Fruit fly (Drosophila melanogaster) whole organism: Measurements from ENCODE around the gene ppk.

ENCODE experiments used
- CG8478 ChIP-seq: fragments of >200 bp; optimal IDR thresholded peaks from 2 replicates; lab custom pipeline; 2018; ENCODE audit warnings: inconsistent platforms
- Dll ChIP-seq: fragments of >200 bp; optimal IDR thresholded peaks from 2 replicates; lab custom pipeline; 2017
- EcR ChIP-seq, 2 experiments: fragments of >200 bp; optimal IDR thresholded peaks; 2 replicates each; lab custom pipeline; 2017; ENCODE audit warnings: missing biosample characterization in 2 of 2, missing genetic modification characterization in 2 of 2, missing genetic modification reagents in 2 of 2
- pan ChIP-seq: fragments of >200 bp; optimal IDR thresholded peaks from 2 replicates; lab custom pipeline; 2017
- psq ChIP-seq: fragments of >200 bp; optimal IDR thresholded peaks from 2 replicates; lab custom pipeline; 2017
- usp ChIP-seq: fragments of >200 bp; optimal IDR thresholded peaks from 2 replicates; lab custom pipeline; 2017; ENCODE audit warnings: missing biosample characterization, missing genetic modification characterization, mixed read lengths

ppk gene

DNA sequence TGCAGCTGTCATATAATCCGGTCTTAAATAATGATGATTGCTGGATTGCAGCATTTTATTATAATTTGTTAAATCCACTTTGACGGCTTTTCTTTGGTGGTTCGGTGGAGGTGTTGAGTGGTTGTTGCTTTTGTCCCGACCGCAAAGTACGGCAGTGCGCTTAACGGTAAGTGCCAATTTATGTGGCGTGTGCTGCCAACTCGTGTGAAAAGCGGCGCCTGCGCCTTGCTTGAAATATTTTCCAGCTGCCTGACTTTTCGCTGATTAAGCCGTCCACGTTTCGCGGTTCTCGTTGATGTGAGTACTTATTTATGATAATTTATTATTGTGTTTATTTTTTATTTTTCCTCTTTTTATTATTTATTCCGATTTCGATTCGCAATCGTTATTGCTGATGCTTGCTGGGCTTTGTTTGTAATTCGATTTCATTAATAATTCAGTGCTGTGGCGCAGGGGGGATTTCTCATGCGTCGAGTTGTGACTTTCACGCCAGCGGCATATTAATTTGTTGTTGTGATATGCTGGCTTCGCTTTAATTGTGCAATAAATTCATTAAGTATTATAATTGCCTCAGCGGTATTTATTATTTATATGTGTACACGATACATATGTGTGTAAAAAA is 27.5 kb upstream of the ppk start:
- TF ChIP-seq CG8478 (lab: Kevin White, UChicago): no peak
- TF ChIP-seq EcR (GFP tag; optimal IDR thresholded peaks at IDR 0.05; lab: Kevin White, UChicago): no peak
- TF ChIP-seq Dll (lab: Kevin White, UChicago): no peak
- TF ChIP-seq usp (GFP tag; lab: Kevin White, UChicago): no peak
- no peak for TF ChIP-seq pan (lab: Kevin White, UChicago)
- TF ChIP-seq psq (lab: Kevin White, UChicago): no peak

DNA sequence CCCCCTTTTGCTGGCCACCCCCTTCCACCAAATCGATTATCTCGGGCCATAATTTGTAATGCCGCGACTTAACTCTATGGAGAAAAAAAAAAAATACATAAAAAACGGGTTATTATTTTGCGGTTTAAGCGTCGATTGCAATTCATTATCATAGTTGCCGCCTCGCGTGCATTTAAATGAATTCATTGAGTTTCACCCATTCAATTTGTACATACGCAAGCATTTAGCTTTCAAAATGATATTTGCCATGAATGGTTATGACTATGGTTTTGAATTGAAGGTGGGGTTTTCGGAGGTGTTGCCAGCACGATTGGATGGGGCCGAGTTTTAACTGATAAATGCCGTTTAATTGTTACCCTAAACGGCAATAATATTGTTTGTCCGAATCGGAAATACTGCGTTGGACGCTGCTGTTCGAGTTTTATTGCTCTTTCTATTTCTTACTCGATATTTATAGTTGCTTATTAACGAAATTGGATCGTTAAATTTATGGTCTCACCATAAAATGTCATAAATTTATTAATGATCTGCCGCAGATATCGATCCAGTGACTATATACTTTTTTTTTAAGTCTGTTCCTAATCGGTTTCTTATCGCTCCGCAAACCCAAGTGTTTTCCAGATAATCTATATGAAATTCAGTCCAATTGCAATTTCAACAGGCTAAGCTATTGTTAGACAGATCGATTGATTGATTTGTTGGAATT is 23.9 kb upstream of the ppk start:
- TF ChIP-seq psq (lab: Kevin White, UChicago) (no peak), EcR (GFP tag; optimal IDR thresholded peaks at IDR 0.05; lab: Kevin White, UChicago) (no peak), pan (lab: Kevin White, UChicago) (no peak), Dll (lab: Kevin White, UChicago) (no peak), CG8478 (lab: Kevin White, UChicago) (no peak), usp (GFP tag; lab: Kevin White, UChicago) (no peak)

DNA sequence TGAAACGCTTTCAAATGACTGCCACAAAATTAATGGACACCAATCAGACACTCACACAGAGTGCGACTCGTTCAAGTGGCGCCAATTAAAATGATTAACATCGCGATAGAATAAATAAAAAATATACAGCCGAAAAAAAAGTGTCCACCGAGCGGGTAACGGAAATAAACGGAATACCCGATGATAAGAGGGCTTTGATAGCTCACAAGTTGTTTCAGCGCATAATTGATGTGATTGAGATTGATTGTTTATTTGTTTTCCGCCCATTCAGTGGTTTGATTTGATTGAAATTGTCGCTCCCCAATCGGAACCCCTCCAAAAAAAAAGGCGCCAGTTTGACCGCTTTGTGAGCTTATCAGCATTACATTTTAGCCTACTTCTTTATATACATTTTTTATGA is 22.6 kb upstream of the ppk start:
- no peak for TF ChIP-seq psq (lab: Kevin White, UChicago)
- TF ChIP-seq CG8478 (lab: Kevin White, UChicago): no peak
- TF ChIP-seq pan (lab: Kevin White, UChicago): no peak
- TF ChIP-seq usp (GFP tag; lab: Kevin White, UChicago): no peak
- TF ChIP-seq EcR (GFP tag; optimal IDR thresholded peaks at IDR 0.05; lab: Kevin White, UChicago): no peak
- no peak for TF ChIP-seq Dll (lab: Kevin White, UChicago)

DNA sequence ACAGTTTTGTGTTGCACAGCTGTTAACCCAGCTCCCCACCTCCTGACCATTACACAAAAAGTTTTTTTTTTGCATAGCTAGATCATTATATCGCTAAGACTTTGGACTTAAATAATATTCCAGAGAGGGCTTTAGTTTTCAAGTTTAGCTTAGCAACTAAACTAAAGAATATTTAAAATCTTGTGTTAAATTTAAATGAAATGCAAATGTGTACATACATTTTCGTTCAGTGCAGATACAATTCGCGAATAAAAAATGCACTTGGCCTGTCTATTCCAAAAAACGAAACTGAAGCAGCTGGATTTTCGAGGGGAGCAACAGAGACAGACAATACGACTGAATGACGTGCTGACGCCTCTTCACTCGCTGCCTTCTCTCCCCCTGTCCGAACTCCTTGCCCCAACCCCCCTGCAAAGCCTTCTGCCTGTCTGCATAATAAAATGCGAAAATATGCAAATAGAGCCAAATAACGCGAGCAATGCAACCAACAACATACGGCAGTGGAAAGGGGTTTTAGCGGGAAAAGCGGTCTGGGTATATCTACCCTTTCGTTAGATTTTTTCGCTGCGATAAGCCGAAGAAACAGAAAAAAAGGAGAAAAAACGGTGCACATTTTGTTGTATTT is 20.8 kb upstream of the ppk start:
- TF ChIP-seq CG8478 (lab: Kevin White, UChicago) (no peak), psq (lab: Kevin White, UChicago) (no peak), usp (GFP tag; lab: Kevin White, UChicago) (no peak), pan (lab: Kevin White, UChicago) (no peak), EcR (GFP tag; optimal IDR thresholded peaks at IDR 0.05; lab: Kevin White, UChicago) (no peak), Dll (lab: Kevin White, UChicago) (no peak)

DNA sequence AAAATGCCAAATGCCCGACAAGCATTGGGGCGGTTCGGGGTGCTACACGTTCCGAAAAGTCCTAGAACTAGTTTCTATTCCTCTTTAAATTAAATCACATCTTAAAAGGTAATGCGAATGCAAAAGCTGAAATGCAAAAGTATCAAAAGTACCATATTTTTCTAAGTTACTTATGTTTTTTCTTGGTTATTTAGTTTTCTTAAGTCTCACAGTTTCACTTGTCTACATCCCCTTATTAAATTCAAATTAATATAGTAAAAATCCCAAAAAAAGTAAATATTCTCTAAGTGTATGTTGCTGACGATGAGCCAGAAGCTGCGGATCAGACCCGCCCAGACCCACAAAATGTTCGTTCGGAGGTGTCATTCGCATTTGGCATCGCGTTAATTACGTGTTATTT is 19.7 kb upstream of the ppk start:
- no peak for TF ChIP-seq usp (GFP tag; lab: Kevin White, UChicago)
- no peak for TF ChIP-seq psq (lab: Kevin White, UChicago)
- TF ChIP-seq pan (lab: Kevin White, UChicago): no peak
- TF ChIP-seq EcR (GFP tag; optimal IDR thresholded peaks at IDR 0.05; lab: Kevin White, UChicago): no peak
- TF ChIP-seq Dll (lab: Kevin White, UChicago): no peak
- no peak for TF ChIP-seq CG8478 (lab: Kevin White, UChicago)

DNA sequence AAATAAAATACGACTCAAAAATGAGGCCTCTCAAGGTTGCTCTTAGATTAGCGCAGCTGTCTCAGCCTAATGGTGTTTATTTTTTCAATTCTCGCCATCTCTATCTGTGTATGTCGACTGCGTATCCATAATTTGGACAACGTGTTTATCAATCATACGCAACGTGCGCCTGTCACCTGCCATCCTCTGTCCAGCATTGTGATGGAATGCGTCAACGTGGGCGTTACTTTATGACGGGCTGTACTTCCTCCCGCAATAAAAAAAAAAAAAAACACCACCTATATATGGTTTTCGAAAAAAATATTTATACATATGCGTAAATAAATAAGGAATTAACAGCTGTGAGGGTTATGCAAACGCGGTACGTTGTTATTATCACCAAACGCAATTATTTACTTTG is 18.4 kb upstream of the ppk start:
- TF ChIP-seq psq (lab: Kevin White, UChicago) (no peak), Dll (lab: Kevin White, UChicago) (no peak), pan (lab: Kevin White, UChicago) (no peak), CG8478 (lab: Kevin White, UChicago) (no peak), usp (GFP tag; lab: Kevin White, UChicago) (no peak), EcR (GFP tag; optimal IDR thresholded peaks at IDR 0.05; lab: Kevin White, UChicago) (no peak)

DNA sequence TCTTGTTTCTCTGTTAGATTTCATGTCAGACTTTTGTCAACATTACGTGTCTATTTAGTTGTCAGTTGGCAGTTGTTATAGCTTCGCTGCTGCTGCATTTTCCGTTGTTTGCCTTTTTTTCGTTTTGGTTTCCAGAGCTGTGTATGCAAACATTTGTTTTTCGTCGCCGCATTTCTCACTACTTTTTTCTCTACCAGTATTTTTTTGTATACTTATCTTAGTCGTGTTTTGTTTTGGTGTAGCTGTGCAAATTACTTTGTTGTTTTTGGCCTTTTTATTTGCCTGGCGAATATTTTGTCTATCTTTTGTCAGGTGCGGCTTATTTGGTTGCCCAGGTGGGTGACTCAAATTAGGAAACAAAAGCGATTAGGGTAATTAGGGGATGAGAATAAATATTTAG is 17.6 kb upstream of the ppk start:
- TF ChIP-seq psq (lab: Kevin White, UChicago): no peak
- no peak for TF ChIP-seq EcR (GFP tag; optimal IDR thresholded peaks at IDR 0.05; lab: Kevin White, UChicago)

DNA sequence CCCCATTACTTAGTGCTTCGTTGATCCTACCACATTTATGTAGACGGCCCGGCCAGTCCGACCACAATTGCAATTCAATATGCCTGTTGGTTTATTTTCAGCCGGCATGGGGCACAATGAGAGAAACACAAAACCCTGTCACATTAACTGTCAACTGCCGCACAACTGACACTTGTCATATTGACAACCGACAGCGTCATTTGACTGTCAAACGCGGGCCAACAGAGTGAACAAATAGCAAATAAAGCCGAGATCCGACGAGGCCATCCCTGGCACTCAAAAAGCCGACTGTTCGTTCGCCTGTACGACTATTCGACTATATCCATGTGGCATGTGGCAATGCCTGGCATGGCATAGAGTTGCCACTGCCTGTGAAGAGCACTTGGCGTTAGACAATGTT is 17.0 kb upstream of the ppk start:
- no peak for TF ChIP-seq CG8478 (lab: Kevin White, UChicago)
- TF ChIP-seq EcR (GFP tag; optimal IDR thresholded peaks at IDR 0.05; lab: Kevin White, UChicago): no peak
- TF ChIP-seq pan (lab: Kevin White, UChicago): no peak
- TF ChIP-seq psq (lab: Kevin White, UChicago): no peak
- TF ChIP-seq usp (GFP tag; lab: Kevin White, UChicago): no peak
- no peak for TF ChIP-seq Dll (lab: Kevin White, UChicago)

DNA sequence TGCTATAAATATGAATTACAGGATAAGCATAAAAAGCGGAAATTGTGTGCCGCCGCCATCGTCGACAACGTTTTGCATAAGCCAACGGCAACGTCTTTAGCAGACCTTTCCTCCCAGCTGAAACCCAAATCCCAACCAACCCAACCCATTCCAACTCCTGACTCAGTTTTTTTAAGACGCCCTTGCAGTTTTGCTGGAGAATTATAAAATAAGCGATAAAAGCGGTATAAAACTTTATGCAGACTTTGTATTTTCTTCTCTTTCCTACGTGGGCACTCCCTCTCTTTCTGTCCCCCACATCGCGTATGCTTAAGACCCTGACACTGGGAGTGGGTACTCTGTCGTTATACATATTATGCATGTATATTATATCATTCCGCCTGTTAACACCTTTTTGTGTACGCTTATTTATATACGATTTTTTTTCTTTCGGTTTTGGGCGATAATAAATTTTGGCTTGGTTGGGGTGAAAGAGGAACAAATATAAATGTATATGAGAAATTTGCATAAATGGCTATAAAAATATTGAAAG is 16.2 kb upstream of the ppk start:
- no peak for TF ChIP-seq pan (lab: Kevin White, UChicago)
- TF ChIP-seq psq (lab: Kevin White, UChicago): no peak
- TF ChIP-seq EcR (GFP tag; optimal IDR thresholded peaks at IDR 0.05; lab: Kevin White, UChicago): no peak
- TF ChIP-seq CG8478 (lab: Kevin White, UChicago): no peak
- no peak for TF ChIP-seq Dll (lab: Kevin White, UChicago)
- TF ChIP-seq usp (GFP tag; lab: Kevin White, UChicago): no peak

DNA sequence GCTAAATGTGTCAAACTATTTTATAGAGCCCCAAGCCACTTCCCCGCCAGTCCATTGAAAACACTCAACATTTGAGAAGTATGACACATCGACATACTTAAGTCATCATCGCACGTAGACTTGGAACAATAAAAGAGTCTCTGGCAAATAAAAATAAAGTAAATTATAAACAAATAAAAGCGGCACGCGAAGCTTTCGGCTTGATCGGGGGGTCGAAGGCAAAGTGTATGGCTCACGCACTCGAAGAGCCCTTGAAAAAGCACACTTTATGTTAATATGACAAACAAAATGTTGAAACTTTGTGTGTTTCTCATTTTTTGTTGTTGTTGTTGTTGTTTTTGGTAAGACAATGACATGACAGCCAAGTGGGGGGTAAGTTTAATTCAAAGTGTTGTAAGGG is 15.3 kb upstream of the ppk start:
- TF ChIP-seq EcR (GFP tag; optimal IDR thresholded peaks at IDR 0.05; lab: Kevin White, UChicago): no peak

DNA sequence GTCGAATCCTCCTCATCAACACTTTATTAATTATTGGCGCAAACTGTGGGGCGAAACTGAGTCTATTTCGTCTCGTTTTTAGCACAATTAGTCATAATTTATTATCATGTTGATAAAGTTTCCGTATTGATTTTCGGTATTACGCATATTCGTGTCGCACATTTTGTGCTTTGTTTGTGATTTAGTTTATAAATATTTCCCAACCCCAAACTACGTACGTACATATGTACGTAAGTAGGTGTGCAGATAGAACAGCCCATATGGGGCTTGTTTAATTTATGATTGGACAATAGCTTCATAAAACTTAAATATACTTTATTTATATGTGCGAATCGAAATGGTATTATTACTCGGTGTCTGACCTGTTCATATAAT is 14.1 kb upstream of the ppk start:
- TF ChIP-seq psq (lab: Kevin White, UChicago): no peak
- TF ChIP-seq Dll (lab: Kevin White, UChicago): no peak
- TF ChIP-seq usp (GFP tag; lab: Kevin White, UChicago): no peak
- TF ChIP-seq pan (lab: Kevin White, UChicago): no peak
- TF ChIP-seq CG8478 (lab: Kevin White, UChicago): no peak
- TF ChIP-seq EcR (GFP tag; optimal IDR thresholded peaks at IDR 0.05; lab: Kevin White, UChicago): no peak
